Fruit fly (Drosophila melanogaster) whole organism, embryonic: ENCODE measurements around the gene hop.

ENCODE experiments used
- Adf1 ChIP-seq: fragments of 200-800 bp; sonication (Bioruptor generic); IDR thresholded peaks from 2 replicates; pipeline ENCODE4 v1.3.6; 2022; ENCODE audit warnings: missing biosample characterization, missing genetic modification characterization
- BtbVII ChIP-seq: fragments of 200-800 bp; sonication (Bioruptor generic); optimal IDR thresholded peaks from 3 replicates; lab custom pipeline; 2017; ENCODE audit warnings: missing biosample characterization, mild to moderate bottlenecking, missing genetic modification characterization
- CG18011 ChIP-seq: fragments of 200-800 bp; sonication (Bioruptor generic); optimal IDR thresholded peaks from 2 replicates; lab custom pipeline; 2017; ENCODE audit warnings: missing biosample characterization, missing genetic modification characterization, mild to moderate bottlenecking, moderate library complexity, missing genotype
- CG2678 ChIP-seq: fragments of 200-800 bp; sonication (Bioruptor generic); optimal IDR thresholded peaks from 3 replicates; lab custom pipeline; 2019; ENCODE audit warnings: missing biosample characterization, mild to moderate bottlenecking, missing genetic modification characterization, moderate library complexity
- CG3065 ChIP-seq: fragments of 200-800 bp; sonication (Bioruptor generic); optimal IDR thresholded peaks from 2 replicates; lab custom pipeline; 2016; ENCODE audit warnings: missing biosample characterization, missing genetic modification characterization
- CG31441 ChIP-seq: fragments of 200-800 bp; sonication (Bioruptor generic); IDR thresholded peaks from 2 replicates; pipeline ENCODE4 v1.3.6; 2022; ENCODE audit warnings: missing biosample characterization, missing genetic modification characterization
- CG3163 ChIP-seq: fragments of 200-800 bp; sonication (Bioruptor generic); optimal IDR thresholded peaks from 3 replicates; lab custom pipeline; 2016; ENCODE audit warnings: missing biosample characterization, missing genetic modification characterization
- CG34376 ChIP-seq: fragments of 200-800 bp; sonication (Bioruptor generic); optimal IDR thresholded peaks from 2 replicates; lab custom pipeline; 2018; ENCODE audit warnings: missing biosample characterization, mild to moderate bottlenecking, missing genetic modification characterization
- CG4282 ChIP-seq: fragments of 200-800 bp; sonication (Bioruptor generic); optimal IDR thresholded peaks from 2 replicates; lab custom pipeline; 2016; ENCODE audit warnings: missing biosample characterization, missing genetic modification characterization
- CG5180 ChIP-seq: fragments of 200-800 bp; sonication (Bioruptor generic); optimal IDR thresholded peaks from 3 replicates; lab custom pipeline; 2017; ENCODE audit warnings: missing biosample characterization, missing genetic modification characterization, mild to moderate bottlenecking, moderate library complexity, missing genetic modification reagents
- CG6689 ChIP-seq: fragments of 200-800 bp; sonication (Bioruptor generic); IDR thresholded peaks from 2 replicates; pipeline ENCODE4 v1.3.6; 2022; ENCODE audit warnings: missing biosample characterization, missing genetic modification characterization
- CG6791 ChIP-seq: fragments of 200-800 bp; sonication (Bioruptor generic); IDR thresholded peaks from 3 replicates; pipeline ENCODE4 v1.3.6; 2022; ENCODE audit warnings: missing biosample characterization, missing genetic modification characterization; ENCODE audit not compliant: partially characterized antibody
- CG8089 ChIP-seq: fragments of 200-800 bp; sonication (Bioruptor generic); optimal IDR thresholded peaks from 3 replicates; lab custom pipeline; 2016; ENCODE audit warnings: missing biosample characterization, missing genetic modification characterization
- CG8765 ChIP-seq: fragments of 200-800 bp; sonication (Bioruptor generic); IDR thresholded peaks from 2 replicates; pipeline ENCODE4 v1.3.6; 2022; ENCODE audit warnings: missing biosample characterization, missing genetic modification characterization
- CG9609 ChIP-seq: fragments of 200-800 bp; sonication (Bioruptor generic); optimal IDR thresholded peaks from 3 replicates; lab custom pipeline; 2016; ENCODE audit warnings: missing biosample characterization, missing genetic modification characterization
- Camta ChIP-seq: fragments of 200-800 bp; sonication (Bioruptor generic); optimal IDR thresholded peaks from 2 replicates; lab custom pipeline; 2016; ENCODE audit warnings: missing biosample characterization, missing genetic modification characterization
- D ChIP-seq, 2 experiments: fragments of 200-800 bp in 1 of 2; fragments of >200 bp in 1 of 2; sonication (Bioruptor generic) in 1 of 2; optimal IDR thresholded peaks; 2 replicates in 1 of 2; 3 replicates in 1 of 2; lab custom pipeline; 2017; ENCODE audit warnings: mild to moderate bottlenecking in 1 of 2, missing biosample characterization in 1 of 2, missing genetic modification characterization in 1 of 2, missing genetic modification reagents in 1 of 2
- E2f1 ChIP-seq: fragments of 200-800 bp; sonication (Bioruptor generic); IDR thresholded peaks from 2 replicates; pipeline ENCODE4 v1.3.6; 2022; ENCODE audit warnings: missing biosample characterization, missing genetic modification characterization
- Hmx ChIP-seq: fragments of 200-800 bp; sonication (Bioruptor generic); optimal IDR thresholded peaks from 2 replicates; lab custom pipeline; 2016; ENCODE audit warnings: missing biosample characterization, missing genetic modification characterization
- MBD-R2 ChIP-seq: fragments of 200-800 bp; sonication (Bioruptor generic); IDR thresholded peaks from 2 replicates; pipeline ENCODE4 v1.3.6; 2022; ENCODE audit warnings: missing biosample characterization, missing genetic modification characterization
- MTF-1 ChIP-seq: fragments of 200-800 bp; sonication (Bioruptor generic); optimal IDR thresholded peaks from 2 replicates; lab custom pipeline; 2018; ENCODE audit warnings: missing biosample characterization, mild to moderate bottlenecking, missing genetic modification characterization, borderline replicate concordance
- Max ChIP-seq: fragments of 200-800 bp; sonication (Bioruptor generic); optimal IDR thresholded peaks from 2 replicates; lab custom pipeline; 2016; ENCODE audit warnings: missing biosample characterization, mild to moderate bottlenecking, missing genetic modification characterization
- Nf-YC ChIP-seq: fragments of 200-800 bp; optimal IDR thresholded peaks from 3 replicates; lab custom pipeline; 2019; ENCODE audit warnings: missing biosample characterization, mild to moderate bottlenecking, missing genetic modification characterization, moderate library complexity
- Rx ChIP-seq: fragments of 200-800 bp; sonication (Bioruptor generic); IDR thresholded peaks from 2 replicates; pipeline ENCODE4 v1.3.6; 2022; ENCODE audit warnings: missing biosample characterization, missing genetic modification characterization
- Scr ChIP-seq: fragments of 200-800 bp; sonication (Bioruptor generic); IDR thresholded peaks from 2 replicates; pipeline ENCODE4 v1.3.6; 2022; ENCODE audit warnings: missing biosample characterization, missing genetic modification characterization; ENCODE audit not compliant: partially characterized antibody
- Ssrp ChIP-seq: fragments of 200-800 bp; sonication (Bioruptor generic); optimal IDR thresholded peaks from 2 replicates; lab custom pipeline; 2018; ENCODE audit warnings: missing biosample characterization, mild to moderate bottlenecking, missing genetic modification characterization, moderate library complexity
- Stat92E ChIP-seq, 3 experiments: fragments of >200 bp in 2 of 3; fragments of 200-800 bp in 1 of 3; sonication (Bioruptor generic) in 1 of 3; optimal IDR thresholded peaks; 2 replicates each; lab custom pipeline; 2017 to 2019; ENCODE audit warnings: missing biosample characterization in 3 of 3, missing genetic modification characterization in 3 of 3, mild to moderate bottlenecking in 1 of 3, moderate library complexity in 1 of 3
- Usf ChIP-seq: fragments of 200-800 bp; sonication (Bioruptor generic); optimal IDR thresholded peaks from 2 replicates; lab custom pipeline; 2017; ENCODE audit warnings: missing genotype, missing biosample characterization, missing genetic modification characterization
- ab ChIP-seq: fragments of 200-800 bp; sonication (Bioruptor generic); optimal IDR thresholded peaks from 2 replicates; lab custom pipeline; 2016; ENCODE audit warnings: missing biosample characterization, missing genetic modification characterization
- ato ChIP-seq: fragments of 200-800 bp; sonication (Bioruptor generic); IDR thresholded peaks from 2 replicates; pipeline ENCODE4 v1.3.6; 2022; ENCODE audit warnings: missing biosample characterization, missing genetic modification characterization; ENCODE audit not compliant: partially characterized antibody
- chinmo ChIP-seq: fragments of 200-800 bp; sonication (Bioruptor generic); IDR thresholded peaks from 4 replicates; pipeline ENCODE4 v1.3.6; 2022; ENCODE audit warnings: missing biosample characterization, missing genetic modification characterization; ENCODE audit not compliant: partially characterized antibody
- ci ChIP-seq: fragments of 200-800 bp; sonication (Bioruptor generic); IDR thresholded peaks from 3 replicates; pipeline ENCODE4 v1.3.6; 2022; ENCODE audit warnings: missing biosample characterization, missing genetic modification characterization
- croc ChIP-seq: fragments of 200-800 bp; sonication (Bioruptor generic); conservative IDR thresholded peaks from 3 replicates; pipeline ENCODE4 v1.3.6; 2022; ENCODE audit warnings: missing biosample characterization, missing genetic modification characterization
- dan ChIP-seq: fragments of 200-800 bp; sonication (Bioruptor generic); IDR thresholded peaks from 2 replicates; pipeline ENCODE4 v1.3.6; 2022; ENCODE audit warnings: missing biosample characterization, missing genetic modification characterization
- ems ChIP-seq: fragments of 200-800 bp; sonication (Bioruptor generic); optimal IDR thresholded peaks from 3 replicates; lab custom pipeline; 2016; ENCODE audit warnings: missing biosample characterization, missing genetic modification characterization
- fd3F ChIP-seq: fragments of 200-800 bp; sonication (Bioruptor generic); optimal IDR thresholded peaks from 2 replicates; lab custom pipeline; 2018; ENCODE audit warnings: missing biosample characterization, mild to moderate bottlenecking, missing genetic modification characterization, moderate library complexity
- jumu ChIP-seq: fragments of 200-800 bp; sonication (Bioruptor generic); optimal IDR thresholded peaks from 3 replicates; lab custom pipeline; 2016; ENCODE audit warnings: missing biosample characterization, missing genetic modification characterization
- odd ChIP-seq: fragments of 200-800 bp; sonication (Bioruptor generic); optimal IDR thresholded peaks from 2 replicates; lab custom pipeline; 2017; ENCODE audit warnings: missing biosample characterization, mild to moderate bottlenecking, missing genetic modification characterization
- p53 ChIP-seq: fragments of 200-800 bp; sonication (Bioruptor generic); optimal IDR thresholded peaks from 2 replicates; lab custom pipeline; 2016; ENCODE audit warnings: missing biosample characterization, missing genetic modification characterization
- peb ChIP-seq: fragments of 200-800 bp; sonication (Bioruptor generic); IDR thresholded peaks from 2 replicates; pipeline ENCODE4 v1.3.6; 2022; ENCODE audit warnings: missing biosample characterization, missing genetic modification characterization
- pzg ChIP-seq: fragments of 200-800 bp; sonication (Bioruptor generic); optimal IDR thresholded peaks from 3 replicates; lab custom pipeline; 2018; ENCODE audit warnings: missing biosample characterization, mild to moderate bottlenecking, missing genetic modification characterization, moderate library complexity
- ranshi ChIP-seq: fragments of 200-800 bp; sonication (Bioruptor generic); IDR thresholded peaks from 2 replicates; pipeline ENCODE4 v1.3.6; 2022; ENCODE audit warnings: missing biosample characterization, missing genetic modification characterization
- seq ChIP-seq: fragments of 200-800 bp; sonication (Bioruptor generic); IDR thresholded peaks from 2 replicates; pipeline ENCODE4 v1.3.6; 2022; ENCODE audit warnings: missing biosample characterization, missing genetic modification characterization
- tio ChIP-seq: fragments of 200-800 bp; sonication (Bioruptor generic); optimal IDR thresholded peaks from 2 replicates; lab custom pipeline; 2017; ENCODE audit warnings: missing biosample characterization, missing genetic modification characterization, inconsistent platforms
- tna ChIP-seq: fragments of 200-800 bp; sonication (Bioruptor generic); IDR thresholded peaks from 2 replicates; pipeline ENCODE4 v1.3.6; 2022; ENCODE audit warnings: missing biosample characterization, missing genetic modification characterization; ENCODE audit not compliant: partially characterized antibody
- twi ChIP-seq: fragments of 200-800 bp; optimal IDR thresholded peaks from 2 replicates; lab custom pipeline; 2019; ENCODE audit warnings: missing biosample characterization, mild to moderate bottlenecking, missing genetic modification characterization, moderate library complexity
- wdn ChIP-seq: fragments of 200-800 bp; sonication (Bioruptor generic); IDR thresholded peaks from 2 replicates; pipeline ENCODE4 v1.3.6; 2022; ENCODE audit warnings: missing biosample characterization, missing genetic modification characterization
- wek ChIP-seq: fragments of 200-800 bp; sonication (Bioruptor generic); optimal IDR thresholded peaks from 3 replicates; lab custom pipeline; 2018; ENCODE audit warnings: missing biosample characterization, mild to moderate bottlenecking, missing genetic modification characterization, moderate library complexity

The hop gene

DNA sequence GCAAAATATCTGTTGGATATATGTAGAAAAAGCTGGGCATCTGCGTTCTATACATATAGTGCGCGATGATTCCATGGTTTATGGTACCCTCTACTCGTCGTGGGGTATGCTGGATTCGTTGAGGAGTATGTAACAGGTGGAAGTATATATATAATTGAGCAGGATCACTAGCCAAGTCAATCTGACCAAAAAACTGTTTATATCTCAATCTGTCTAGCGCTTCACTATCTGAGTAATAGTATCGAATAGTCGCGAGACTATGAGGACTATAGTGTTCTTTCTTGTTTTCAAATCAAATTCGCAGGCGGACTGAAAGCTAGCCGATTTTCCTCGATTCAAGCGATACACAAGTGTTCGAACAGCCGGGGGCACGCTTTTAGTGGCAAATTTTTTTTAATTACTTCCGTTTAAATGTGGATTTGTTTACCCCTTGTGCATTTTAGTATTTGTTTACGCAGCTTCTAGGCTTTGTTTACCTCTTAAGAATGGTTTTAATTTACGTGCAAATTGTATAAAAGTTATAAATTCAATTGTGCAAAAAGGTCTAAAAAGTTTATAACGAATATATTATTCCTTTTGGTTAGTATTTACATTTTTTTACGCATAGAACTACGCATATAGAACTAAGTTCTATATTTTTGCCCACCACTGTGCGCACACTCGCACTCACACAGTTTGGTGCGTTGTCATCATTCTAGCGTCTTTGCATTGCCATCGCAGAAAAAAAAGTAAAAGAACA is 22.9 kb upstream of the hop start (continued):
- peak; percentile 47 for TF ChIP-seq CG3065 (GFP tag; lab: Kevin White, UChicago)
- TF ChIP-seq ranshi, result peak; percentile 90
- peak; percentile 36 for TF ChIP-seq CG18011 (GFP tag; lab: Kevin White, UChicago)
- TF ChIP-seq tna (GFP tag; lab: Robert Waterston, UW), result no peak
- TF ChIP-seq CG6689 (GFP tag; lab: Robert Waterston, UW), result peak; percentile 79
- peak; percentile 60 for TF ChIP-seq fd3F (GFP tag; lab: Kevin White, UChicago)
- TF ChIP-seq ab (GFP tag; lab: Kevin White, UChicago), result peak; percentile 82
- peak; percentile 65 for TF ChIP-seq CG9609
- peak; percentile 38 for TF ChIP-seq p53 (GFP tag; lab: Kevin White, UChicago)
- peak; percentile 56; the same call in 1 of the 2 replicates for TF ChIP-seq Adf1 (GFP tag; lab: Robert Waterston, UW)
- peak; percentile 4 for TF ChIP-seq pzg (GFP tag; lab: Kevin White, UChicago)
- TF ChIP-seq Max (GFP tag; lab: Kevin White, UChicago), result peak; percentile 66
- TF ChIP-seq Stat92E (GFP tag; optimal IDR thresholded peaks at IDR 0.05; lab: Kevin White, UChicago), result no peak
- peak; percentile 68 for TF ChIP-seq MBD-R2 (GFP tag; lab: Robert Waterston, UW)
- peak; percentile 52 for TF ChIP-seq BtbVII (GFP tag; lab: Kevin White, UChicago)
- peak; percentile 62 for TF ChIP-seq Ssrp (tag; lab: Kevin White, UChicago)
- peak; percentile 25 for TF ChIP-seq CG4282 (GFP tag; lab: Kevin White, UChicago)
- TF ChIP-seq ems (GFP tag; lab: Kevin White, UChicago), result peak; percentile 39
- peak; percentile 57 for TF ChIP-seq MTF-1 (GFP tag; lab: Kevin White, UChicago)
- TF ChIP-seq tio (GFP tag; lab: Kevin White, UChicago), result peak; percentile 84
- peak; percentile 77 for TF ChIP-seq odd (GFP tag; lab: Kevin White, UChicago)
- peak; percentile 70 for TF ChIP-seq Camta (GFP tag; lab: Kevin White, UChicago)
- peak; percentile 65 for TF ChIP-seq Nf-YC (tag; lab: Kevin White, UChicago)
- TF ChIP-seq ato, result no peak
- TF ChIP-seq CG2678 (tag; lab: Kevin White, UChicago), result peak; percentile 87
- peak; percentile 63 for TF ChIP-seq peb
- TF ChIP-seq ci (GFP tag; lab: Robert Waterston, UW), result peak; percentile 90
- TF ChIP-seq croc (GFP tag; lab: Robert Waterston, UW), result peak; percentile 43; the same call in 1 of the 3 replicates
- peak; percentile 31 for TF ChIP-seq CG34376 (GFP tag; lab: Kevin White, UChicago)
- peak; percentile 39 for TF ChIP-seq Hmx
- TF ChIP-seq seq, result peak; percentile 71
- TF ChIP-seq D (optimal IDR thresholded peaks at IDR 0.05; lab: Kevin White, UChicago), result no peak
- TF ChIP-seq D (GFP tag; optimal IDR thresholded peaks at IDR 0.05; lab: Kevin White, UChicago), result peak; percentile 58
- peak; percentile 78 for TF ChIP-seq Rx (GFP tag; lab: Robert Waterston, UW)
- TF ChIP-seq twi, result peak; percentile 42
- TF ChIP-seq CG31441 (GFP tag; lab: Robert Waterston, UW), result peak; percentile 77
- peak; percentile 58 for TF ChIP-seq Usf (GFP tag; lab: Kevin White, UChicago)
- TF ChIP-seq dan, result peak; percentile 60; the same call in 1 of the 2 replicates
- TF ChIP-seq Scr, result no peak
- TF ChIP-seq CG8089, result peak; percentile 58
- TF ChIP-seq wdn (GFP tag; lab: Robert Waterston, UW), result peak; percentile 80
- peak; percentile 84 for TF ChIP-seq jumu (GFP tag; lab: Kevin White, UChicago)
- TF ChIP-seq wek (GFP tag; lab: Kevin White, UChicago), result peak; percentile 30
- peak; percentile 81 for TF ChIP-seq E2f1 (GFP tag; lab: Robert Waterston, UW)
- TF ChIP-seq CG6791 (GFP tag; lab: Robert Waterston, UW), result no peak
- TF ChIP-seq chinmo (GFP tag; lab: Robert Waterston, UW), result 0 out of 4 replicates have a peak, but pooled peaks have one; percentile 20
- peak; percentile 67 for TF ChIP-seq CG8765 (GFP tag; lab: Robert Waterston, UW)
- TF ChIP-seq CG5180 (GFP tag; lab: Kevin White, UChicago), result peak; percentile 70
- peak; percentile 10 for TF ChIP-seq CG3163 (GFP tag; lab: Kevin White, UChicago)
